Worm (Caenorhabditis elegans) whole organism, L4/young adult: ENCODE data around the gene F49E10.4.

ENCODE experiments used
- W03F9.2 ChIP-seq: fragments of 150-350 bp; optimal IDR thresholded peaks from 2 replicates; lab custom pipeline; 2014; ENCODE audit warnings: missing biosample characterization, missing genetic modification characterization
- dao-5 ChIP-seq: sonication (generic microtip); optimal IDR thresholded peaks from 2 replicates; lab custom pipeline; 2016; ENCODE audit warnings: missing genotype, missing genetic modification characterization, moderate library complexity, missing compliant biosample characterization
- him-1 ChIP-seq: sonication (generic microtip); optimal IDR thresholded peaks from 2 replicates; lab custom pipeline; 2016; ENCODE audit warnings: missing genotype, missing genetic modification reagents, missing genetic modification characterization, missing compliant biosample characterization

DNA sequence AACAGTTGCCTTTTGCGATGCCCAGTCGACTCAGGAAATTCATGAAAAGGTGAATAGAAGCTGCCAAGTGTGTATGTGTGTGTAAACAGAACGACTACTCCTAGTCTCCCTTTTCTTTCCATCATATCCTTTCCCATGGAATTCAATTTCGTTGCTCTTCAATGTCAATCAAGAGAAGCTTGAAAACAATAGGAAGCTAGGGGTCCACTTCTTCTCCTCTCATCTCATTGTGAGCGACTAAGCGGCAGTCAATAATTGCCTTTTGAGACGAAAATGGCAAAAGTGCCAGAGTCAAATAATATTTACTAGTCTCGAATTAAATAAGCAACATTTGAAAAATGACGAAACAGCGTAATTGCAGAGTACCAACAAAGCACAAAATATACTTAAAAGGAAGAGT, 6.1 kb upstream of the F49E10.4 start:
- TF ChIP-seq him-1 (tag; lab: Kevin White, UChicago) = no peak
- TF ChIP-seq W03F9.2 = no peak
- TF ChIP-seq dao-5 (tag; lab: Kevin White, UChicago) = no peak
